Fruit fly (Drosophila melanogaster): ENCODE measurements around the gene tow.

The tow gene

DNA sequence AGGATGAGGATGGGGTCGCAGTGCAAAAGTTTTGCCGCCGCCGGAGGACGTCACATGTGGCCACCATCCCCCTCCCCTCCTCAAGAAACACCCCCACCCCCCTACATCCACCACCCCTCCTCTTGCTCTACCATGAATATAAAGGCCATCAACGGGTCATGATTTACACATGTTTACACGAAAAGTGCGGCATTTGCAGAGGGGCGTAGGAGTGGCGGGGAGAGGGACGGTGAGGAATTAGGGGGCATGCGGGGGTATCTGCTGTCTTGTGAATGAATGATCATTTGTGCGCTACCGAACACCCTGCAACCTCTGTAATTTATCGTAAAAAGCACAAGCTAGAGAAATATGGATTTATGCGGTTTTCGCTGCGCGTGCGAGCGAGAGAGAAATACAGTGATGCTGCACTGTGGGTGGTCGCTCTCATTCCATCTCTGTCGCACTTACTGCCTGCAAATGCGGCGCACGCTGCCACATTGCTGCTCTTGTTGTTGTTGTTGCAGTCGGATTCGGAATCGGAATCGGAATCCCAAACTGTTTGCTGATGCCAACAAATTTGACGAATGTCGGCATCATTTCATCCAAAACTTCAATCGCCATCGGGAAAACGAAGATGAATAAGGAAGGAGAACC, 38.6 kb downstream of the tow start:
- TF ChIP-seq insv (optimal IDR thresholded peaks at IDR 0.05) (no peak), psq (optimal IDR thresholded peaks at IDR 0.05) (no peak), ttk (optimal IDR thresholded peaks at IDR 0.05) (no peak), Sin3A (optimal IDR thresholded peaks at IDR 0.05) (no peak), h (optimal IDR thresholded peaks at IDR 0.05) (no peak), Myc (optimal IDR thresholded peaks at IDR 0.05) (no peak)

DNA sequence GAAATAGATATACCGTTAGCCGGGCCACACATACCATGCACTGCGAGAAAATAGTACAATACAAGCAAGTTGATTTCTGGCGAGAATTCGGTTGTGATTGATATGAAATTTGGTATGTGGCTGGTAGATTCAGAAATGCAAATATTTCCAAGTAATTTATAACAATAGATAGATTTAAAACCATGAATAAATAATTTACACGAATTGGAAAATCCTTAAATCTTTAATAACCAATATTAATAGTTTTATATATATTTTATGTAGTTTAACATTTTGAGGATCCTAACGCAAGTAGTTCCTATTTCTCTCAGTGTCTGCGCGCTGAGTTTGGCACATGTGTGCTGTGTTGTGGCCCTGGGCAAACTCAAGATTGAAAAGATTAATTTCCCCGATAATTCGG, 39.2 kb downstream of the tow start:
- TF ChIP-seq Myc (optimal IDR thresholded peaks at IDR 0.05) (no peak), ttk (optimal IDR thresholded peaks at IDR 0.05) (no peak), h (optimal IDR thresholded peaks at IDR 0.05) (no peak), insv (optimal IDR thresholded peaks at IDR 0.05) (no peak), psq (optimal IDR thresholded peaks at IDR 0.05) (no peak), Sin3A (optimal IDR thresholded peaks at IDR 0.05) (no peak)

DNA sequence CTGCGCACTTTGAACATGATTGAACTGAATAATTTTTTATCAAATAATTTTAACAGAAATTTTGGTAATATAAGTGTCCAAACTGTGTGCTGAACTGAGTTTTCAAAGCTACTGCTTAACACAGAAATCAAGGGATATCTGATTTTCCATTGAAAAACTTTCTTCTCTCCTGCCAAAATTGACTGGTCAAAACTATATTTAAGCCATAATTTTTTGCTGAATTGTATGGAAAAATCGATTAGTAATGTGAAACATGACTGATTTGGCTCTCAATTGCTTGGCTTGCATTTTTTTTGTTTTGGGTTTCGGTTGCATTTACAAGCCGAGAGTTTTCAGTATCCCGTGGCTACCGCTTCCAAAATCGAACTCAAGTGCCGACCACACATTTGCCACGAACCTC, 41.8 kb downstream of the tow start, which contains the start of the genes CG32388 and CG43439:
CG32388 (minus strand) TSS at position 101 of the 400 bp plus-strand sequence.
CG43439 (minus strand) TSS at position 101 of the 400 bp plus-strand sequence.
- TF ChIP-seq ttk (optimal IDR thresholded peaks at IDR 0.05) (no peak), Sin3A (optimal IDR thresholded peaks at IDR 0.05) (no peak), insv (optimal IDR thresholded peaks at IDR 0.05) (no peak), Myc (optimal IDR thresholded peaks at IDR 0.05) (no peak), psq (optimal IDR thresholded peaks at IDR 0.05) (no peak), h (optimal IDR thresholded peaks at IDR 0.05) (no peak)

DNA sequence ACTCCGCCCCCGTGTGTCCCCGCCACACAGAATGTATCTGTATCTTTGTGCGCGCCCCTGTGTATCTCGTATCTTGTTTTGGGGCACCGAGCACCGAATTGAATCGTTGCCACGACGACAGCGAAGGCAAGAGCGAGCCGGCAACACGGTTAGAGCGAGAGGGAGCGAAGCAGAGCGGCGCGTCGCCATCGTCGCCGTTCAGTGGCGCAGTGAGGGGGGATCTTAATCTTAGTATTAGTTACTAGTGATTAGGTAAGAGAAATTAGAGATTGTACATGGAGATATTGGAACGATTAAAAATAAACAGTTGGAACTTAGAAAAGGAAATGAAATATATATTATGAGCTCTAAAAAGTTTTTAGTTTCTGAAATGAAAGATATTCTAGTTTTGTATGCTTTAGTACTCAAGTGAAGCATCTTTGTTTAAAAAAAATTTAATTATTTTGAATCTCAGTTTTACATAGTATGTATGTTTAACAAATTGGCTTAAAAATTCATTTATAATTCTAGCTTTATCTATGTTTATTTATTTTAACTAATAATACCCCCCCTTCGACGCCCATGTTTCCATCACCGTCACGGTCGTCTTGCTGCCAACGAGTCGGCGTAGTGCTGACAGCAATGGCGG, 46.4 kb downstream of the tow start:
- no peak for TF ChIP-seq insv (optimal IDR thresholded peaks at IDR 0.05)
- TF ChIP-seq Sin3A (optimal IDR thresholded peaks at IDR 0.05): no peak
- TF ChIP-seq ttk (optimal IDR thresholded peaks at IDR 0.05): no peak
- no peak for TF ChIP-seq psq (optimal IDR thresholded peaks at IDR 0.05)
- no peak for TF ChIP-seq h (optimal IDR thresholded peaks at IDR 0.05)
- no peak for TF ChIP-seq Myc (optimal IDR thresholded peaks at IDR 0.05)

DNA sequence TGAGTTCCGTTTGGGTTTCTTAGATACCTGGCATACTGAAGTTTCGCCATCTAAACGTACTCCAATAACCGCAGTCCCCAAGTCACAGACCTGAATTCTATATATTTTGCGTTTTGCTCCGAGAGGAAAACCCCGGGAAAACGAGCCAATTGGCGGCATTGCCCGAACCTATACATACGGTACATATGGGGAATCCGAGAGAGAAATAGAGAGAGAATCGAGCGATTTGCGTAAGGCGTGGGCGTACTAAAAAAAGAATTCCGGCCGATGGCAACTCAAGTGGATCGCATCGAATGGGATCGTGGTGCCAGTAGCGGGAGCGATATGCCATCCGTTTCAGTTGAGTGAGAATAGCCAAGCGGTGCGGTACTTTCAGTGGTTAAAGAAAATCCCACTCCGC, 47.6 kb downstream of the tow start, which contains the start of gene bin:
bin (plus strand) TSS at position 335 of the 400 bp plus-strand sequence.
- no peak for TF ChIP-seq Sin3A (optimal IDR thresholded peaks at IDR 0.05)
- no peak for TF ChIP-seq insv (optimal IDR thresholded peaks at IDR 0.05)
- TF ChIP-seq psq (optimal IDR thresholded peaks at IDR 0.05): no peak
- no peak for TF ChIP-seq h (optimal IDR thresholded peaks at IDR 0.05)
- no peak for TF ChIP-seq Myc (optimal IDR thresholded peaks at IDR 0.05)
- no peak for TF ChIP-seq ttk (optimal IDR thresholded peaks at IDR 0.05)

DNA sequence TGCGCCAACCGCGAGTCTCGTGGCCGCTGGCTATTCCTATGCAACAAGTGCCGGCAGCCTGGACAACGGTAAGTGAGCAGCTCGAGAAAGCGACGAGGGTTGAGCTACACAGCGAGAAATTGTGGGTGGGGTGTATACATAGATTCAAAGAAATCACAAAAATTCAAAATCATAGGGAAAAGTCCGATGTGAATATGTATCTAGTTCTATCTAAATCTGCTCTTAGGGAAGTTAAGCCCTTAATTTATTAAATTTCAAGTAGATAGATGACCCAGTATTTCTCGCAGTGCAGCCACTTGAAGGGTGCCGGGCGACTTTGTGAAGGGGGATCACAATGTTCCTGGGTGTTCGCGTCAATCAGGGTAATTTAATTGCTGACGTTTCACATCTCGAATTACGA, 50.7 kb downstream of the tow start:
- TF ChIP-seq insv (optimal IDR thresholded peaks at IDR 0.05) (no peak), Myc (optimal IDR thresholded peaks at IDR 0.05) (no peak), Sin3A (optimal IDR thresholded peaks at IDR 0.05) (no peak), psq (optimal IDR thresholded peaks at IDR 0.05) (no peak), h (optimal IDR thresholded peaks at IDR 0.05) (no peak), ttk (optimal IDR thresholded peaks at IDR 0.05) (no peak)

DNA sequence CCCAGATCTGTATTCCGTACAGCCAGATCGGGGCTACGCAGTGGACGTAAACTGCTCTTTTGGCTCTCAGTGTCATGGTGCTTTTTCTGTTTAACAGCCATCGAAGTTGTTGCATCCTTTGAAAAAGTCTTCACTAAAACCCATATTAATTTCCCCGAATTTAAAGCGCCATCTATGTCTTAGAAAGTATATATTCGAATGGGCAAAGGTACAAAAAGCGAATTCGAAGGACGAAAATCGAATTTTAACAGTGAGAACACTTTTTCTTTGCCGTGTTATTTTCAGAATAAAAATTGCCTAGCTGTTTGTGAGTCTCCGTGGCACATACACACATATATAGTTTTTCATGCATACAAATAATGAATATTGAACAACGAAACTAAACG, 52.7 kb downstream of the tow start:
- TF ChIP-seq psq (optimal IDR thresholded peaks at IDR 0.05) (no peak), Myc (optimal IDR thresholded peaks at IDR 0.05) (no peak), h (optimal IDR thresholded peaks at IDR 0.05) (no peak), ttk (optimal IDR thresholded peaks at IDR 0.05) (no peak)

DNA sequence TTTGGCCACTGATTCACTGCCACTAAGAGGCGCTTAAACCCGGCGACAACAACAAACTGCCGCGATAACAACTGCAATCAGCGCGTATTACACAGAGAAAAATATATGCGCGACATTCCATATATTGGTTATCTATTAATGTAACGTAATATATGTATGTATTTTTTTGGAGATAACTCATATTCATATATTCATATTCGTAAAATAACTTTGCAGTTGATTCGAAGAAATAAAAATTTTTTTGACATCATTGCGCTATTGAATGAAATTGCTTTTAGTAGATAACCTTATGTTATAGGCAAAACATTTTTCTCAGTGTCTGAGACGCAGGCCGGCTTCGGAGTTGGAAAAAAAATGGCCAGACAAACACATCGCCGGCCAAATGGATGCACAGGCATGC, 54.3 kb downstream of the tow start:
- TF ChIP-seq Myc (optimal IDR thresholded peaks at IDR 0.05) (no peak), insv (optimal IDR thresholded peaks at IDR 0.05) (no peak), ttk (optimal IDR thresholded peaks at IDR 0.05) (no peak), psq (optimal IDR thresholded peaks at IDR 0.05) (no peak), h (optimal IDR thresholded peaks at IDR 0.05) (no peak), Sin3A (optimal IDR thresholded peaks at IDR 0.05) (no peak)

DNA sequence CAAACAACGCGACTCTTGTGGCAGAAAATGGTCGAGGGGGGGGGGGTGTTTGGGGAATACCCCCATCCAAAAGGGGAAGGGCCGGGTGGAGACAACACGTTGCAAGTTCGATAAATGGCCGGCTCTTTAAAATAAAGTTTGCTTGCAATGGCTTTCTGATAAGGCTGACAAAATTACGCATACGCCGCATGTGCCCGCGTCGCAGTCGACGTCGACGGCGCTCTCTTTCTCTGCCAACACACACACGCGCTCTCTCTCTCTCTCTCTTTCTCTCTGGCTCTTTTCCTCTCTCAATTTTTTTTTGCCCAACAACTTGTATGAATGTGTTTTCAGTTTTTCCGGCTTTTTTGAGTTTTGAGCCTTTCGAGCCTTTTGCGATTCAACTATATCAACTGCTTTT, 54.8 kb downstream of the tow start:
- TF ChIP-seq Myc (optimal IDR thresholded peaks at IDR 0.05): no peak
- TF ChIP-seq psq (optimal IDR thresholded peaks at IDR 0.05): no peak
- TF ChIP-seq insv (optimal IDR thresholded peaks at IDR 0.05): no peak
- TF ChIP-seq h (optimal IDR thresholded peaks at IDR 0.05): no peak
- no peak for TF ChIP-seq ttk (optimal IDR thresholded peaks at IDR 0.05)
- TF ChIP-seq Sin3A (optimal IDR thresholded peaks at IDR 0.05): no peak

DNA sequence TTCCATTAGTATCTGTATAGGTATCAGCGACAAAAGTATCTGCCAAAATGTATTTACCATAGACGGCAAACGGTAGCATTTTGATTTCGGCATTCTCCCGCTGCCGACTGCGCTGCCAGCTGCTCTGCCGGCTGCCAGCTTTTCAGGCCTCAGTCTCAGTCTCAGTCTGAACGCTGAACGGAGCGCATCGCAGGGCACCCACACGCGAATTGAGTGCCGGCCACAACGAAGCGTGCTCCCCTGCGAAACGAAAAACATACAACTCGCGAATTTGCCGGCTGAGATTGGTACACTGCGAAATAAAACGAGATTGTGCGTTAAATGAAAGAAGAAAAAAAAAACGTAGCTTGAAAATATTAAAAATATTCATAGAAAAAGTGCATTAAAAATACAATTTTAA, 56.0 kb downstream of the tow start, which contains the start of gene Mp:
Mp (plus strand) TSS at position 152 of the 400 bp plus-strand sequence.
- TF ChIP-seq insv (optimal IDR thresholded peaks at IDR 0.05) (no peak), Myc (optimal IDR thresholded peaks at IDR 0.05) (no peak), Sin3A (optimal IDR thresholded peaks at IDR 0.05) (no peak), h (optimal IDR thresholded peaks at IDR 0.05) (no peak), ttk (optimal IDR thresholded peaks at IDR 0.05) (no peak), psq (optimal IDR thresholded peaks at IDR 0.05) (no peak)

Data from Kc167 (cell line).